Fruit fly (Drosophila melanogaster): ENCODE measurements around the gene Kebab.

The Kebab gene

DNA sequence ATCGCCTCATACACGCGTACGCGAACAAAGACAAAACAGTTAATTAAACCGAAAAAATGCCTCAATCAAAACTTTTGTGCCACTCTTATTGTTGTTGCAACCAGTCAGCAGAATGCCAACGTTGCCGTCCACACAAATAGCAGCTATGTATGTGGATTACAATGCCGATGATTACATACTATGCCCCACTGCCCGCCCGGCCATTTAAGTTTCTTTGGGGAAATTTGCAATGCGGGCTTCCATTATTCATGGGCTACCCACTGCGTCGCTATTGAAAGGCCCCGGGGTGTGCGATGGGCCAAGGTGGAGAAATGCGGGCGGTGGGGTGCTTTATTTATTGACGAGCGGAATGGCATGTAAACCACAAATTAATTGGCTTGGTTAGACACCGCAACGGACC, 39.1 kb downstream of the Kebab start (continued):
- no peak for TF ChIP-seq CG13624 (GFP tag; optimal IDR thresholded peaks at IDR 0.05)
- no peak for TF ChIP-seq knrl (GFP tag; IDR thresholded peaks at IDR 0.05; ENCODE audit: partially characterized antibody)
- TF ChIP-seq pum (GFP tag; optimal IDR thresholded peaks at IDR 0.05) = no peak
- no peak for TF ChIP-seq CG7928 (GFP tag; optimal IDR thresholded peaks at IDR 0.05)
- TF ChIP-seq CG6765 (GFP tag; optimal IDR thresholded peaks at IDR 0.05) = no peak
- no peak for TF ChIP-seq E2f2 (GFP tag; IDR thresholded peaks at IDR 0.05)
- no peak for TF ChIP-seq tx (GFP tag; optimal IDR thresholded peaks at IDR 0.05)
- TF ChIP-seq CG8359 (GFP tag; optimal IDR thresholded peaks at IDR 0.05; ENCODE audit: borderline replicate concordance) = no peak
- no peak for TF ChIP-seq CkIIα-i1 (GFP tag; IDR thresholded peaks at IDR 0.05)
- TF ChIP-seq CG3726 (GFP tag; IDR thresholded peaks at IDR 0.05) = no peak
- TF ChIP-seq CG12104 (GFP tag; optimal IDR thresholded peaks at IDR 0.05) = no peak
- TF ChIP-seq CG17385 (GFP tag; optimal IDR thresholded peaks at IDR 0.05) = no peak
- TF ChIP-seq Hsf (GFP tag; optimal IDR thresholded peaks at IDR 0.05) = no peak
- TF ChIP-seq ftz-f1 (GFP tag; optimal IDR thresholded peaks at IDR 0.05) = no peak
- TF ChIP-seq CG10274 (GFP tag; optimal IDR thresholded peaks at IDR 0.05) = no peak
- no peak for TF ChIP-seq CG5180 (GFP tag; optimal IDR thresholded peaks at IDR 0.05)
- no peak for TF ChIP-seq HLH3B (GFP tag; IDR thresholded peaks at IDR 0.05)
- no peak for TF ChIP-seq CG8290 (GFP tag; optimal IDR thresholded peaks at IDR 0.05)
- peak in 1 of 2 experiments; percentile 15 for TF ChIP-seq CG8290 (tag; optimal IDR thresholded peaks at IDR 0.05)
- TF ChIP-seq sna (GFP tag; IDR thresholded peaks at IDR 0.05; ENCODE audit: partially characterized antibody) = no peak
- TF ChIP-seq al (GFP tag; IDR thresholded peaks at IDR 0.05) = no peak
- TF ChIP-seq CG14860 (GFP tag; IDR thresholded peaks at IDR 0.05; ENCODE audit: partially characterized antibody) = no peak
- TF ChIP-seq cad (GFP tag; optimal IDR thresholded peaks at IDR 0.05) = no peak
- no peak for TF ChIP-seq Adf1 (GFP tag; IDR thresholded peaks at IDR 0.05)
- TF ChIP-seq insv (GFP tag; optimal IDR thresholded peaks at IDR 0.05) = no peak
- no peak for TF ChIP-seq pnt (GFP tag; optimal IDR thresholded peaks at IDR 0.05)
- TF ChIP-seq run (tag; optimal IDR thresholded peaks at IDR 0.05) = no peak
- TF ChIP-seq CG8765 (GFP tag; IDR thresholded peaks at IDR 0.05) = no peak
- TF ChIP-seq Doc2 (GFP tag; IDR thresholded peaks at IDR 0.05) = no peak
- no peak for TF ChIP-seq CG13424 (tag; optimal IDR thresholded peaks at IDR 0.05)
- TF ChIP-seq CG7963 (GFP tag; IDR thresholded peaks at IDR 0.05; ENCODE audit: partially characterized antibody) = no peak
- no peak for TF ChIP-seq CG3995 (GFP tag; optimal IDR thresholded peaks at IDR 0.05)
- no peak for TF ChIP-seq unpg (GFP tag; optimal IDR thresholded peaks at IDR 0.05)
- TF ChIP-seq CG3838 (GFP tag; optimal IDR thresholded peaks at IDR 0.05) = no peak
- TF ChIP-seq CG30431 (GFP tag; optimal IDR thresholded peaks at IDR 0.05) = no peak
- TF ChIP-seq ken (GFP tag; IDR thresholded peaks at IDR 0.05) = no peak
- TF ChIP-seq CG11560 (tag; IDR thresholded peaks at IDR 0.05) = no peak
- TF ChIP-seq Dfd (GFP tag; optimal IDR thresholded peaks at IDR 0.05) = no peak
- TF ChIP-seq CG12236 (GFP tag; optimal IDR thresholded peaks at IDR 0.05) = no peak
- TF ChIP-seq Meics (GFP tag; optimal IDR thresholded peaks at IDR 0.05) = no peak
- no peak for TF ChIP-seq CoRest (tag; optimal IDR thresholded peaks at IDR 0.05)
- TF ChIP-seq bab2 (GFP tag; optimal IDR thresholded peaks at IDR 0.05) = no peak
- 0 out of 2 replicates have a peak, but pooled peaks have one; percentile 20 for TF ChIP-seq vvl (GFP tag; IDR thresholded peaks at IDR 0.05)
- TF ChIP-seq CHES-1-like (GFP tag; optimal IDR thresholded peaks at IDR 0.05) = no peak
- TF ChIP-seq CG12744 (GFP tag; optimal IDR thresholded peaks at IDR 0.05) = no peak
- TF ChIP-seq h (optimal IDR thresholded peaks at IDR 0.05) = no peak
- TF ChIP-seq Chrac-16 (GFP tag; optimal IDR thresholded peaks at IDR 0.05) = no peak
- TF ChIP-seq CG12071 (GFP tag; optimal IDR thresholded peaks at IDR 0.05) = no peak
- no peak for TF ChIP-seq CG6854 (GFP tag; optimal IDR thresholded peaks at IDR 0.05)
- no peak for TF ChIP-seq Dbx (GFP tag; IDR thresholded peaks at IDR 0.05)
- peak; percentile 32 for TF ChIP-seq Oli (tag; optimal IDR thresholded peaks at IDR 0.05)
- TF ChIP-seq CG32767 (GFP tag; IDR thresholded peaks at IDR 0.05) = no peak
- no peak for TF ChIP-seq CG3847 (GFP tag; IDR thresholded peaks at IDR 0.05)
- TF ChIP-seq CG9817 (tag; optimal IDR thresholded peaks at IDR 0.05) = no peak

All from whole organism, embryonic.